Worm (Caenorhabditis elegans) whole organism, early embryonic: ENCODE results near the gene F21C10.4.

Experiments used
- B0310.2 ChIP-seq: sonication (generic microtip); optimal IDR thresholded peaks from 2 replicates; lab custom pipeline; 2016; ENCODE audit warnings: mild to moderate bottlenecking, missing genetic modification characterization, missing compliant biosample characterization
- F13C5.2 ChIP-seq: sonication (generic microtip); optimal IDR thresholded peaks from 2 replicates; lab custom pipeline; 2017; ENCODE audit warnings: mild to moderate bottlenecking, missing genetic modification characterization, inconsistent platforms, missing compliant biosample characterization
- aly-1 ChIP-seq: sonication (generic microtip); optimal IDR thresholded peaks from 2 replicates; lab custom pipeline; 2016; ENCODE audit warnings: missing genetic modification characterization, missing compliant biosample characterization
- ama-1 ChIP-seq: fragments of 150-350 bp; optimal IDR thresholded peaks from 2 replicates; lab custom pipeline; 2014
- ceh-13 ChIP-seq: fragments of 200-800 bp; sonication (Bioruptor generic); optimal IDR thresholded peaks from 2 replicates; lab custom pipeline; 2018; ENCODE audit warnings: mild to moderate bottlenecking, missing genetic modification characterization, missing compliant biosample characterization
- ets-7 ChIP-seq: sonication (generic microtip); optimal IDR thresholded peaks from 2 replicates; lab custom pipeline; 2016; ENCODE audit warnings: missing genotype, missing genetic modification characterization, missing compliant biosample characterization
- flt-1 ChIP-seq: fragments of 200-800 bp; sonication (Bioruptor generic); IDR thresholded peaks from 2 replicates; pipeline ENCODE4 v1.3.6; 2022; ENCODE audit warnings: missing genetic modification characterization, missing compliant biosample characterization
- hmbx-1 ChIP-seq: sonication (generic microtip); optimal IDR thresholded peaks from 2 replicates; lab custom pipeline; 2016; ENCODE audit warnings: mild to moderate bottlenecking, missing genetic modification characterization, missing compliant biosample characterization
- hmg-4 ChIP-seq: fragments of 200-800 bp; sonication (Bioruptor generic); optimal IDR thresholded peaks from 2 replicates; lab custom pipeline; 2018; ENCODE audit warnings: mild to moderate bottlenecking, missing genetic modification characterization, missing compliant biosample characterization
- pes-1 ChIP-seq: fragments of 200-800 bp; sonication (Bioruptor generic); IDR thresholded peaks from 2 replicates; pipeline ENCODE4 v1.3.6; 2022; ENCODE audit warnings: missing genetic modification reagents, missing genetic modification characterization, missing compliant biosample characterization
- scrt-1 ChIP-seq: fragments of 200-800 bp; sonication (Bioruptor generic); IDR thresholded peaks from 2 replicates; pipeline ENCODE4 v1.3.6; 2022; ENCODE audit warnings: missing genetic modification characterization, missing compliant biosample characterization
- sea-1 ChIP-seq: fragments of 200-800 bp; sonication (Bioruptor generic); conservative IDR thresholded peaks from 2 replicates; pipeline ENCODE4 v1.3.6; 2022; ENCODE audit warnings: missing genetic modification characterization, missing compliant biosample characterization
- tbx-11 ChIP-seq: fragments of 200-800 bp; sonication (Bioruptor generic); IDR thresholded peaks from 2 replicates; pipeline ENCODE4 v1.3.6; 2022; ENCODE audit warnings: missing genetic modification characterization, missing compliant biosample characterization
- tbx-37 ChIP-seq: fragments of 200-800 bp; sonication (Bioruptor generic); conservative IDR thresholded peaks from 2 replicates; pipeline ENCODE4 v1.3.6; 2022; ENCODE audit warnings: missing genetic modification reagents, missing genetic modification characterization, missing compliant biosample characterization

- TF ChIP-seq B0310.2 (no peak), ceh-13 (GFP tag; lab: Kevin White, UChicago) (no peak), aly-1 (no peak), ama-1 (lab: Kevin White, UChicago) (no peak), F13C5.2 (tag; lab: Kevin White, UChicago) (no peak), ets-7 (no peak), hmg-4 (no peak), tbx-37 (GFP tag; lab: Robert Waterston, UW) (no peak), hmbx-1 (no peak), sea-1 (GFP tag; lab: Robert Waterston, UW) (no peak), flt-1 (GFP tag; lab: Robert Waterston, UW) (no peak), scrt-1 (GFP tag; lab: Robert Waterston, UW) (no peak), pes-1 (GFP tag; lab: Robert Waterston, UW) (no peak), tbx-11 (GFP tag; lab: Robert Waterston, UW) (no peak)
These were observed 31.2 kb downstream of the F21C10.4 start for ce11 chrV:9157597-9157996.
